Worm (Caenorhabditis elegans) whole organism, young adult: ENCODE data around the gene C54E4.12.
A peak's percentile ranks its signal among the peaks of the same experiment; 100 is the strongest.

Experiments
- B0019.2 ChIP-seq: fragments of 200-800 bp; sonication (Bioruptor generic); conservative IDR thresholded peaks from 2 replicates; pipeline ENCODE4 v1.3.6; 2022; ENCODE audit warnings: missing genetic modification reagents, missing genetic modification characterization, missing compliant biosample characterization
- F10E7.11 ChIP-seq: sonication (generic microtip); optimal IDR thresholded peaks from 2 replicates; lab custom pipeline; 2017; ENCODE audit warnings: mild to moderate bottlenecking, missing genetic modification characterization, moderate library complexity, missing compliant biosample characterization
- F33H1.4 ChIP-seq: fragments of 200-800 bp; sonication (Bioruptor generic); IDR thresholded peaks from 2 replicates; pipeline ENCODE4 v1.3.6; 2022; ENCODE audit warnings: missing genetic modification reagents, missing genetic modification characterization, missing compliant biosample characterization
- F52B5.7 ChIP-seq: sonication (generic microtip); optimal IDR thresholded peaks from 2 replicates; lab custom pipeline; 2016; ENCODE audit warnings: mild to moderate bottlenecking, missing genetic modification characterization, missing compliant biosample characterization
- F55B11.4 ChIP-seq: sonication (generic microtip); optimal IDR thresholded peaks from 2 replicates; lab custom pipeline; 2016; ENCODE audit warnings: missing compliant biosample characterization, missing genetic modification characterization, borderline replicate concordance; ENCODE audit not compliant: insufficient read depth
- K11D2.4 ChIP-seq: fragments of 200-800 bp; sonication (Bioruptor generic); IDR thresholded peaks from 2 replicates; pipeline ENCODE4 v1.3.6; 2022; ENCODE audit warnings: missing genetic modification reagents, missing genetic modification characterization, missing compliant biosample characterization
- Y56A3A.18 ChIP-seq: fragments of 200-800 bp; sonication (Bioruptor generic); IDR thresholded peaks from 2 replicates; pipeline ENCODE4 v1.3.6; 2022; ENCODE audit warnings: missing genetic modification reagents, missing genetic modification characterization, missing compliant biosample characterization
- Y95B8A.8 ChIP-seq: fragments of 200-800 bp; sonication (Bioruptor generic); IDR thresholded peaks from 2 replicates; pipeline ENCODE4 v1.3.6; 2022; ENCODE audit warnings: missing genetic modification reagents, missing genetic modification characterization, missing compliant biosample characterization
- ZK185.1 ChIP-seq: sonication (generic microtip); optimal IDR thresholded peaks from 2 replicates; lab custom pipeline; 2016; ENCODE audit warnings: mild to moderate bottlenecking, missing genetic modification characterization, missing compliant biosample characterization; ENCODE audit not compliant: poor library complexity, severe bottlenecking
- atf-7 ChIP-seq: sonication (generic microtip); optimal IDR thresholded peaks from 2 replicates; lab custom pipeline; 2017; ENCODE audit warnings: mild to moderate bottlenecking, missing genetic modification characterization, missing compliant biosample characterization
- bed-1 ChIP-seq: fragments of 200-800 bp; sonication (Bioruptor generic); IDR thresholded peaks from 2 replicates; pipeline ENCODE4 v1.3.6; 2022; ENCODE audit warnings: missing genetic modification reagents, missing genetic modification characterization, missing compliant biosample characterization
- bed-2 ChIP-seq: fragments of 200-800 bp; sonication (Bioruptor generic); IDR thresholded peaks from 2 replicates; pipeline ENCODE4 v1.3.6; 2022; ENCODE audit warnings: missing genetic modification reagents, missing genetic modification characterization, missing compliant biosample characterization
- ccch-3 ChIP-seq: fragments of 200-800 bp; sonication (Bioruptor generic); optimal IDR thresholded peaks from 2 replicates; lab custom pipeline; 2018; ENCODE audit warnings: mild to moderate bottlenecking, missing genetic modification characterization, missing compliant biosample characterization
- ceh-100 ChIP-seq: fragments of 200-800 bp; sonication (Bioruptor generic); IDR thresholded peaks from 2 replicates; pipeline ENCODE4 v1.3.6; 2022; ENCODE audit warnings: missing genetic modification reagents, missing genetic modification characterization, missing compliant biosample characterization
- ceh-27 ChIP-seq: fragments of 200-800 bp; sonication (Bioruptor generic); optimal IDR thresholded peaks from 2 replicates; lab custom pipeline; 2018; ENCODE audit warnings: mild to moderate bottlenecking, missing genetic modification characterization, moderate library complexity, missing compliant biosample characterization
- ceh-58 ChIP-seq: fragments of 200-800 bp; sonication (Bioruptor generic); IDR thresholded peaks from 2 replicates; pipeline ENCODE4 v1.3.6; 2022; ENCODE audit warnings: missing genetic modification characterization, missing compliant biosample characterization
- chd-7 ChIP-seq: sonication (generic microtip); optimal IDR thresholded peaks from 2 replicates; lab custom pipeline; 2016; ENCODE audit warnings: mild to moderate bottlenecking, missing genetic modification characterization, moderate library complexity, missing compliant biosample characterization
- egl-18 ChIP-seq: fragments of 200-800 bp; sonication (Bioruptor generic); IDR thresholded peaks from 2 replicates; pipeline ENCODE4 v1.3.6; 2022; ENCODE audit warnings: missing genetic modification reagents, missing genetic modification characterization, missing compliant biosample characterization
- egrh-3 ChIP-seq: fragments of 200-800 bp; sonication (Bioruptor generic); IDR thresholded peaks from 2 replicates; pipeline ENCODE4 v1.3.6; 2022; ENCODE audit warnings: missing genetic modification reagents, missing genetic modification characterization, missing compliant biosample characterization
- hrde-1 ChIP-seq: sonication (generic microtip); optimal IDR thresholded peaks from 2 replicates; lab custom pipeline; 2016; ENCODE audit warnings: missing genetic modification characterization, mild to moderate bottlenecking, missing compliant biosample characterization, moderate library complexity, missing genotype, missing genetic modification reagents, borderline replicate concordance
- hsf-1 ChIP-seq: fragments of 200-800 bp; sonication (Bioruptor generic); IDR thresholded peaks from 2 replicates; pipeline ENCODE4 v1.3.6; 2022; ENCODE audit warnings: missing genetic modification reagents, missing genetic modification characterization, missing compliant biosample characterization
- lag-1 ChIP-seq: fragments of 200-800 bp; sonication (Bioruptor generic); IDR thresholded peaks from 2 replicates; pipeline ENCODE4 v1.3.6; 2022; ENCODE audit warnings: missing genetic modification reagents, missing genetic modification characterization, missing compliant biosample characterization
- let-526 ChIP-seq: fragments of 200-800 bp; sonication (Bioruptor generic); IDR thresholded peaks from 2 replicates; pipeline ENCODE4 v1.3.6; 2022; ENCODE audit warnings: missing genetic modification reagents, missing genetic modification characterization, missing compliant biosample characterization
- lin-35 ChIP-seq, 3 experiments: fragments of 150-350 bp in 2 of 3; sonication (generic microtip) in 1 of 3; optimal IDR thresholded peaks; 2 replicates each; lab custom pipeline; 2014 to 2018; ENCODE audit warnings: missing biosample characterization in 3 of 3, missing genetic modification characterization in 3 of 3, missing genetic modification reagents in 3 of 3
- madf-10 ChIP-seq: sonication (generic microtip); optimal IDR thresholded peaks from 2 replicates; lab custom pipeline; 2016; ENCODE audit warnings: mild to moderate bottlenecking, missing genetic modification characterization, missing compliant biosample characterization
- madf-3 ChIP-seq: fragments of 200-800 bp; sonication (Bioruptor generic); IDR thresholded peaks from 2 replicates; pipeline ENCODE4 v1.3.6; 2022; ENCODE audit warnings: missing genetic modification reagents, missing genetic modification characterization, missing compliant biosample characterization
- mxl-1 ChIP-seq: sonication (generic microtip); optimal IDR thresholded peaks from 2 replicates; lab custom pipeline; 2016; ENCODE audit warnings: missing genetic modification characterization, missing compliant biosample characterization
- nfyb-1 ChIP-seq: fragments of 200-800 bp; sonication (Bioruptor generic); IDR thresholded peaks from 2 replicates; pipeline ENCODE4 v1.3.6; 2022; ENCODE audit warnings: missing genetic modification reagents, missing genetic modification characterization, missing compliant biosample characterization
- nhr-80 ChIP-seq: sonication (generic microtip); optimal IDR thresholded peaks from 2 replicates; lab custom pipeline; 2016; ENCODE audit warnings: missing genetic modification characterization, missing compliant biosample characterization
- nhr-90 ChIP-seq: sonication (generic microtip); optimal IDR thresholded peaks from 2 replicates; lab custom pipeline; 2016; ENCODE audit warnings: missing genotype, mild to moderate bottlenecking, missing genetic modification characterization, missing compliant biosample characterization
- pha-4 ChIP-seq: fragments of 150-350 bp; sonication (generic microtip); optimal IDR thresholded peaks from 2 replicates; lab custom pipeline; 2014; ENCODE audit warnings: missing biosample characterization, missing genetic modification reagents, missing genetic modification characterization
- rcor-1 ChIP-seq: fragments of 200-800 bp; sonication (Bioruptor generic); IDR thresholded peaks from 2 replicates; pipeline ENCODE4 v1.3.6; 2022; ENCODE audit warnings: missing genetic modification reagents, missing genetic modification characterization, missing compliant biosample characterization
- rec-8 ChIP-seq, 2 experiments: sonication (generic microtip); optimal IDR thresholded peaks; 2 replicates each; lab custom pipeline; 2016; ENCODE audit warnings: mild to moderate bottlenecking in 2 of 2, missing genetic modification characterization in 2 of 2, missing genetic modification reagents in 2 of 2, missing genotype in 2 of 2, missing biosample characterization in 1 of 2, missing compliant biosample characterization in 1 of 2, moderate library complexity in 1 of 2
- tbp1 ChIP-seq: fragments of 200-800 bp; sonication (Bioruptor generic); optimal IDR thresholded peaks from 2 replicates; lab custom pipeline; 2018; ENCODE audit warnings: mild to moderate bottlenecking, missing genetic modification characterization, missing compliant biosample characterization
- tbx-9 ChIP-seq: sonication (generic microtip); optimal IDR thresholded peaks from 2 replicates; lab custom pipeline; 2016; ENCODE audit warnings: borderline replicate concordance, missing genetic modification characterization, inconsistent platforms, missing compliant biosample characterization
- zim-3 ChIP-seq: sonication (generic microtip); optimal IDR thresholded peaks from 2 replicates; lab custom pipeline; 2017; ENCODE audit warnings: mild to moderate bottlenecking, missing genetic modification characterization, moderate library complexity, missing compliant biosample characterization
- ztf-18 ChIP-seq: sonication (generic microtip); optimal IDR thresholded peaks from 2 replicates; lab custom pipeline; 2016; ENCODE audit warnings: missing genotype, mild to moderate bottlenecking, missing genetic modification characterization, missing compliant biosample characterization
- ztf-22 ChIP-seq: fragments of 200-800 bp; sonication (Bioruptor generic); optimal IDR thresholded peaks from 2 replicates; lab custom pipeline; 2018; ENCODE audit warnings: mild to moderate bottlenecking, missing genetic modification characterization, moderate library complexity, missing compliant biosample characterization
- ztf-3 ChIP-seq: fragments of 200-800 bp; sonication (Bioruptor generic); optimal IDR thresholded peaks from 2 replicates; lab custom pipeline; 2018; ENCODE audit warnings: mild to moderate bottlenecking, missing genetic modification characterization, missing compliant biosample characterization

Gene C54E4.12

ce11 chrIV:2177545-2177944 lies 37.1 kb upstream of the C54E4.12 start, which contains the start of gene hrpu-2 (continued):
- TF ChIP-seq ztf-18 (tag; lab: Kevin White, UChicago) (peak; percentile 96), egrh-3 (GFP tag; lab: Robert Waterston, UW) (no peak), atf-7 (tag; lab: Kevin White, UChicago) (peak; percentile 40), lag-1 (GFP tag; lab: Robert Waterston, UW) (no peak), Y95B8A.8 (GFP tag; lab: Robert Waterston, UW) (no peak; the same call in 1 of the 2 replicates), tbx-9 (tag; lab: Kevin White, UChicago) (no peak), B0019.2 (GFP tag; lab: Robert Waterston, UW) (no peak), bed-1 (no peak), ztf-3 (GFP tag; lab: Kevin White, UChicago) (no peak), nhr-90 (tag; lab: Kevin White, UChicago) (no peak), ztf-22 (no peak), ccch-3 (no peak), F10E7.11 (tag; lab: Kevin White, UChicago) (no peak), zim-3 (tag; lab: Kevin White, UChicago) (no peak), bed-2 (no peak), hrde-1 (peak; percentile 1), F52B5.7 (tag; lab: Kevin White, UChicago) (no peak), ZK185.1 (tag; lab: Kevin White, UChicago) (peak; percentile 69), egl-18 (GFP tag; lab: Robert Waterston, UW) (no peak), let-526 (no peak), F55B11.4 (no peak), hsf-1 (GFP tag; lab: Robert Waterston, UW) (no peak), K11D2.4 (GFP tag; lab: Robert Waterston, UW) (peak; percentile 83), pha-4 (no peak), ceh-100 (GFP tag; lab: Robert Waterston, UW) (peak; percentile 61), F33H1.4 (GFP tag; lab: Robert Waterston, UW) (peak; percentile 70), nhr-80 (tag; lab: Kevin White, UChicago) (no peak), chd-7 (peak; percentile 25), madf-3 (GFP tag; lab: Robert Waterston, UW) (no peak), rcor-1 (GFP tag; lab: Robert Waterston, UW) (peak; percentile 85), rec-8 (tag; optimal IDR thresholded peaks at IDR 0.05; lab: Kevin White, UChicago) (no peak), ceh-27 (GFP tag; lab: Kevin White, UChicago) (peak; percentile 52), mxl-1 (no peak)

DNA sequence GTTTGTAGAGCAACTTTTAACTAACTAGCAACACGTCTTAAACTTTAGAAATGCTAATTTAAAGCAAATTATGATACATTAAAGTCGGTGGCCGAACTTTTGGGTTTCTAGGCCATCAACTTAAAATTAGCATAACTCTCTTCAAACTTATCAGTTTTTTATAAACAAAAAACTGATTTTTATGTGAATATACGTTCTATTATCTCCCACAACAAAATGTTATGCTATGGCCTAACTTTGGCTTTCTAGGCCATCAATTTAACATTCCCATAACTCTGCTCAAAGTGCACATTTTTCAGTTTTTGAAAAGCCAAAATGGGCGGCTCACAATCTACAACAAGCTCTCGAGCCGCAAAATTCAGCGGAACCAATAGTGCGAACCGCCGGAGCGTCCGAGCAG lies 34.8 kb upstream of the C54E4.12 start, which contains the start of gene C54E4.1:
C54E4.1 (plus strand) TSS at position 301 of the 400 bp plus-strand sequence.
- TF ChIP-seq tbp1 (GFP tag; lab: Kevin White, UChicago) (no peak), Y56A3A.18 (GFP tag; lab: Robert Waterston, UW) (no peak)

- TF ChIP-seq nfyb-1 (GFP tag; lab: Robert Waterston, UW), result no peak
- no peak for TF ChIP-seq ceh-58 (GFP tag; lab: Robert Waterston, UW)
- TF ChIP-seq madf-10 (tag; lab: Kevin White, UChicago), result no peak
- TF ChIP-seq lin-35 (GFP tag; optimal IDR thresholded peaks at IDR 0.05; lab: Kevin White, UChicago), result no peak
Observed at ce11 chrIV:2172880-2173279, 32.4 kb upstream of the C54E4.12 start.
